Worm (Caenorhabditis elegans) whole organism, late embryonic: ENCODE results near the gene T28A11.25.

Experiments
- C08G9.2 ChIP-seq: sonication (generic microtip); optimal IDR thresholded peaks from 2 replicates; lab custom pipeline; 2016; ENCODE audit warnings: mild to moderate bottlenecking, missing genetic modification characterization, moderate library complexity, missing compliant biosample characterization
- F13H6.1 ChIP-seq: sonication (generic microtip); optimal IDR thresholded peaks from 2 replicates; lab custom pipeline; 2016; ENCODE audit warnings: missing genetic modification characterization, missing compliant biosample characterization
- K09A11.1 ChIP-seq: sonication (generic microtip); optimal IDR thresholded peaks from 2 replicates; lab custom pipeline; 2017; ENCODE audit warnings: antibody characterized with exemption, mild to moderate bottlenecking, missing genetic modification characterization, missing compliant biosample characterization; ENCODE audit not compliant: insufficient read depth
- ceh-31 ChIP-seq: sonication (generic microtip); optimal IDR thresholded peaks from 2 replicates; lab custom pipeline; 2016; ENCODE audit warnings: missing genetic modification characterization, missing compliant biosample characterization
- ceh-45 ChIP-seq: fragments of 200-800 bp; sonication (Bioruptor generic); IDR thresholded peaks from 2 replicates; pipeline ENCODE4 v1.3.6; 2022; ENCODE audit warnings: missing genetic modification reagents, missing genetic modification characterization, missing compliant biosample characterization
- ceh-6 ChIP-seq: fragments of 200-800 bp; sonication (Bioruptor generic); optimal IDR thresholded peaks from 2 replicates; lab custom pipeline; 2018; ENCODE audit warnings: mild to moderate bottlenecking, missing genetic modification characterization, missing compliant biosample characterization
- dve-1 ChIP-seq: sonication (generic microtip); optimal IDR thresholded peaks from 2 replicates; lab custom pipeline; 2017; ENCODE audit warnings: antibody characterized with exemption, mild to moderate bottlenecking, missing genetic modification characterization, missing compliant biosample characterization
- hlh-30 ChIP-seq: sonication (generic microtip); optimal IDR thresholded peaks from 2 replicates; lab custom pipeline; 2017; ENCODE audit warnings: antibody characterized with exemption, missing genetic modification characterization, missing compliant biosample characterization; ENCODE audit not compliant: insufficient read depth
- nhr-11 ChIP-seq: fragments of 150-350 bp; optimal IDR thresholded peaks from 2 replicates; lab custom pipeline; 2014; ENCODE audit warnings: missing biosample characterization, missing genetic modification characterization
- pax-1 ChIP-seq: fragments of 150-350 bp; optimal IDR thresholded peaks from 2 replicates; lab custom pipeline; 2014; ENCODE audit warnings: missing biosample characterization, missing genetic modification characterization
- pqm-1 ChIP-seq: sonication (generic microtip); optimal IDR thresholded peaks from 2 replicates; lab custom pipeline; 2016; ENCODE audit warnings: missing genetic modification characterization, missing compliant biosample characterization
- tbx-7 ChIP-seq: sonication (generic microtip); optimal IDR thresholded peaks from 2 replicates; lab custom pipeline; 2016; ENCODE audit warnings: missing genotype, missing genetic modification characterization, missing compliant biosample characterization
- zip-5 ChIP-seq: sonication (generic microtip); optimal IDR thresholded peaks from 2 replicates; lab custom pipeline; 2016; ENCODE audit warnings: missing genetic modification characterization, missing compliant biosample characterization

DNA sequence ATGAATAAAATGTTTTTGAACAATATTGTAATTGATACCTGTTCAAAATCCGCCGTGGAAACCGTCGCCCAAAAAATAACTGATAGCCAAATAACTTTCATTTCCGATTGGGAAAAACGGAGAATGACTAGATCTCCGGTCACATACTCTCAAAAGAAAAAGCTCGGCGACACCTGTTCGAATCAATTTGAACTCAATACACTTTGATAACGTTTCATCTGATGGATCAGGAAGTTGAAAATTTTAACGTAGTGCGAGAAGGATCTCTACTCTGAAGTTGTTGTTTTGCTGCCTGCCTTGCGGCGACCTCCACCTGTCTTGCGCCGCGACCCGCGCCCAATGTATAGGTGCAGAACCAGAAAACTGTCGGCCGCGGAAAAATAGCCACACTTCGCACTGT is 8.5 kb upstream of the T28A11.25 start, which contains the start of gene T28A11.20:
- TF ChIP-seq zip-5 (tag; lab: Kevin White, UChicago) (no peak), F13H6.1 (no peak), ceh-45 (no peak), pax-1 (tag; lab: Kevin White, UChicago) (no peak), tbx-7 (no peak), dve-1 (tag; lab: Kevin White, UChicago) (no peak), ceh-31 (tag; lab: Kevin White, UChicago) (no peak), hlh-30 (no peak), ceh-6 (GFP tag; lab: Kevin White, UChicago) (no peak), nhr-11 (no peak), pqm-1 (tag; lab: Kevin White, UChicago) (no peak), C08G9.2 (no peak), K09A11.1 (no peak)
